Worm (Caenorhabditis elegans): ENCODE results near the gene ddn-3.
A peak's percentile ranks its signal among the peaks of the same experiment; 100 is the strongest.
"Not testable (repeated sequence)": the region's sequence is repeated elsewhere in the genome, so short reads cannot be mapped to it uniquely, and the experiment has no call there.

The ddn-3 gene

ce11 chrV:14312695-14313094, 1.7 kb upstream of the ddn-3 start, which contains the start of gene F14D7.8:
Gene F14D7.8 (minus strand): TSS chrV:14312795.
- TF ChIP-seq sma-3 (GFP tag; optimal IDR thresholded peaks at IDR 0.05) (no peak), blmp-1 (tag; optimal IDR thresholded peaks at IDR 0.05; ENCODE audit: insufficient read depth) (no peak), nhr-237 (tag; optimal IDR thresholded peaks at IDR 0.05) (no peak), F13H6.1 (tag; optimal IDR thresholded peaks at IDR 0.05) (no peak), unc-39 (tag; optimal IDR thresholded peaks at IDR 0.05) (no peak), sem-4 (tag; optimal IDR thresholded peaks at IDR 0.05) (no peak), lin-11 (tag; optimal IDR thresholded peaks at IDR 0.05) (no peak), ztf-1 (GFP tag; conservative IDR thresholded peaks at IDR 0.05) (no peak), C34F6.9 (tag; optimal IDR thresholded peaks at IDR 0.05) (no peak), elt-3 (tag; optimal IDR thresholded peaks at IDR 0.05) (no peak), ceh-16 (tag; optimal IDR thresholded peaks at IDR 0.05) (no peak), ama-1 (optimal IDR thresholded peaks at IDR 0.05) (no peak), nhr-129 (tag; optimal IDR thresholded peaks at IDR 0.05) (no peak), snpc-4 (tag; optimal IDR thresholded peaks at IDR 0.05) (no peak), lin-39 (tag; optimal IDR thresholded peaks at IDR 0.05) (no peak), unc-62 (GFP tag; optimal IDR thresholded peaks at IDR 0.05) (no peak), mbf-1 (tag; optimal IDR thresholded peaks at IDR 0.05) (no peak), nhr-6 (tag; optimal IDR thresholded peaks at IDR 0.05) (no peak)

- TF ChIP-seq ztf-4, nhr-21, crh-2 (tag; optimal IDR thresholded peaks at IDR 0.05): not testable (repeated sequence)
Observed at ce11 chrV:14309632-14310031, 1.4 kb downstream of the ddn-3 start, which contains the start of gene F14D7.14. Gene F14D7.14 (plus strand): TSS chrV:14309932.

ce11 chrV:14308164-14308563, 2.9 kb downstream of the ddn-3 start, which contains the start of gene spig-5:
Gene spig-5 (plus strand): TSS chrV:14308464.
- not testable (repeated sequence) for TF ChIP-seq nhr-25, nhr-237, nhr-129 (tag; optimal IDR thresholded peaks at IDR 0.05)

- not testable (repeated sequence) for TF ChIP-seq nhr-6, ztf-11, gmeb-1 (tag; optimal IDR thresholded peaks at IDR 0.05)
Observed at ce11 chrV:14306771-14307170, 4.2 kb downstream of the ddn-3 start, which contains the start of gene spig-4. Gene spig-4 (minus strand): TSS chrV:14306871.

ce11 chrV:14301076-14301475, 9.9 kb downstream of the ddn-3 start, which contains the start of gene F14D7.6:
Gene F14D7.6 (plus strand): TSS chrV:14301413.
- no peak for TF ChIP-seq crh-2 (tag; optimal IDR thresholded peaks at IDR 0.05)
- TF ChIP-seq nhr-77 (tag; optimal IDR thresholded peaks at IDR 0.05), result no peak
- peak; percentile 52 for TF ChIP-seq fos-1 (tag; optimal IDR thresholded peaks at IDR 0.05)

ce11 chrV:14299569-14300064, 11.4 kb downstream of the ddn-3 start, which contains the start of the genes spig-3 and F14D7.12:
Gene spig-3 (minus strand): TSS chrV:14299669.
Gene F14D7.12 (plus strand): TSS chrV:14300014.
- TF ChIP-seq elt-1 (tag; optimal IDR thresholded peaks at IDR 0.05) (no peak), nhr-12 (tag; optimal IDR thresholded peaks at IDR 0.05) (no peak), ztf-4 (tag; optimal IDR thresholded peaks at IDR 0.05) (no peak), nhr-21 (tag; optimal IDR thresholded peaks at IDR 0.05) (no peak), lin-13 (GFP tag; optimal IDR thresholded peaks at IDR 0.05) (no peak), elt-3 (tag; optimal IDR thresholded peaks at IDR 0.05) (no peak)

ce11 chrV:14296499-14296898, 14.5 kb downstream of the ddn-3 start, which contains the start of gene F14D7.3:
Gene F14D7.3 (plus strand): TSS chrV:14296799.
- no peak for TF ChIP-seq ztf-4 (tag; optimal IDR thresholded peaks at IDR 0.05)
- no peak for TF ChIP-seq ztf-11 (tag; optimal IDR thresholded peaks at IDR 0.05)
- no peak for TF ChIP-seq mbf-1 (tag; optimal IDR thresholded peaks at IDR 0.05)
- no peak for TF ChIP-seq ama-1 (optimal IDR thresholded peaks at IDR 0.05)
- TF ChIP-seq nhr-25 (tag; optimal IDR thresholded peaks at IDR 0.05), result no peak
- TF ChIP-seq nhr-10 (tag; optimal IDR thresholded peaks at IDR 0.05), result no peak
- TF ChIP-seq nhr-11 (tag; optimal IDR thresholded peaks at IDR 0.05), result no peak
- TF ChIP-seq egl-27 (tag; optimal IDR thresholded peaks at IDR 0.05), result no peak
- TF ChIP-seq mab-5 (tag; optimal IDR thresholded peaks at IDR 0.05), result no peak
- no peak for TF ChIP-seq lsy-2 (tag; optimal IDR thresholded peaks at IDR 0.05)
- TF ChIP-seq nhr-237 (tag; optimal IDR thresholded peaks at IDR 0.05), result no peak

All from whole organism, L2 larva.